Worm (Caenorhabditis elegans): ENCODE results near the gene F43D2.7.

ce11 chrV:14658131-14658530 is 18.2 kb upstream of the F43D2.7 start, which contains the start of gene slc-25A29:
- TF ChIP-seq ztf-11 (tag; optimal IDR thresholded peaks at IDR 0.05): no peak
- no peak for TF ChIP-seq elt-2 (tag; optimal IDR thresholded peaks at IDR 0.05)
- no peak for TF ChIP-seq hmg-11 (tag; optimal IDR thresholded peaks at IDR 0.05)
- TF ChIP-seq nhr-12 (tag; optimal IDR thresholded peaks at IDR 0.05): no peak
- no peak for TF ChIP-seq nhr-237 (tag; optimal IDR thresholded peaks at IDR 0.05)
- no peak for TF ChIP-seq ceh-9 (tag; optimal IDR thresholded peaks at IDR 0.05)
- TF ChIP-seq unc-62 (GFP tag; optimal IDR thresholded peaks at IDR 0.05): no peak
- no peak for TF ChIP-seq sea-2 (GFP tag; optimal IDR thresholded peaks at IDR 0.05)

All from whole organism, L3 larva.